Worm (Caenorhabditis elegans): ENCODE measurements around the gene sre-11.

Gene sre-11

ce11 chrV:7653567-7653966 lies 30.2 kb downstream of the sre-11 start, which contains the start of gene srh-200:
Gene srh-200, minus strand, starts transcription at chrV:7653667.
- TF ChIP-seq nhr-90 (tag; optimal IDR thresholded peaks at IDR 0.05): no peak
- TF ChIP-seq ztf-6 (GFP tag; IDR thresholded peaks at IDR 0.05): no peak
- no peak for TF ChIP-seq snpc-1.3 (tag; optimal IDR thresholded peaks at IDR 0.05; ENCODE audit: insufficient read depth)

DNA sequence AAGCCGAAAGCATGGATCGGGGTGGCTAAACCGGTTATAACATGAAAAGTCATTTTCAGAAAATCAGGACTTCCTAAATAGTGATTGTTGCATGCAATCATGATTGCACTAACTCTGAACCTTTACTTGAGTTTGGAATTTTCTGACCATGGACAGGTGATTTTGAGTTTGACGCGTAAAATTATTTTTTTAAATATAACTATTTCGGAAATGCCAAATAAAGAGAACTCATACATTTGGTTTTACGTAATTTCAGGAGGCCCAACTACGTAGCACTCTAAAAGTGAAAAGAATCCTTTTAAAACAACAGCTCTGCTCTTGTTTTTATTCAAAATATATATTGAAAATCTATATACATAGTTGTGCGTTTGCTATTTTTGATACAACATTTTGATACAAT lies 32.0 kb downstream of the sre-11 start, which contains the start of gene srh-234:
srh-234 (minus strand) TSS at position 101 of the 400 bp plus-strand sequence.
- TF ChIP-seq F57C9.4 (tag; optimal IDR thresholded peaks at IDR 0.05): no peak
- TF ChIP-seq madf-3 (GFP tag; IDR thresholded peaks at IDR 0.05): no peak
- TF ChIP-seq madf-6 (GFP tag; IDR thresholded peaks at IDR 0.05): no peak
- no peak for TF ChIP-seq lin-35 (GFP tag; optimal IDR thresholded peaks at IDR 0.05)
- TF ChIP-seq somi-1 (GFP tag; optimal IDR thresholded peaks at IDR 0.05): no peak
- TF ChIP-seq F39B2.1 (GFP tag; IDR thresholded peaks at IDR 0.05): no peak
- no peak for TF ChIP-seq B0035.1 (tag; optimal IDR thresholded peaks at IDR 0.05)
- TF ChIP-seq let-607 (tag; optimal IDR thresholded peaks at IDR 0.05): no peak
- TF ChIP-seq nfya-1 (tag; optimal IDR thresholded peaks at IDR 0.05; ENCODE audit: borderline replicate concordance, insufficient read depth): no peak
- TF ChIP-seq chd-7 (tag; optimal IDR thresholded peaks at IDR 0.05): no peak
- no peak for TF ChIP-seq ceh-79 (tag; optimal IDR thresholded peaks at IDR 0.05)
- TF ChIP-seq F49E8.2 (tag; optimal IDR thresholded peaks at IDR 0.05; ENCODE audit: insufficient read depth): no peak
- no peak for TF ChIP-seq lin-26 (GFP tag; IDR thresholded peaks at IDR 0.05)
- TF ChIP-seq unc-130 (GFP tag; optimal IDR thresholded peaks at IDR 0.05): no peak
- TF ChIP-seq atf-7 (tag; optimal IDR thresholded peaks at IDR 0.05): no peak
- no peak for TF ChIP-seq tbx-9 (tag; optimal IDR thresholded peaks at IDR 0.05; ENCODE audit: borderline replicate concordance)

- no peak for TF ChIP-seq nfya-1 (tag; optimal IDR thresholded peaks at IDR 0.05; ENCODE audit: borderline replicate concordance, insufficient read depth)
- no peak for TF ChIP-seq F49E8.2 (tag; optimal IDR thresholded peaks at IDR 0.05; ENCODE audit: insufficient read depth)
- no peak for TF ChIP-seq cebp-1 (GFP tag; IDR thresholded peaks at IDR 0.05)
- TF ChIP-seq cebp-1 (tag; optimal IDR thresholded peaks at IDR 0.05): no peak
- TF ChIP-seq ztf-22 (GFP tag; optimal IDR thresholded peaks at IDR 0.05): no peak
- no peak for TF ChIP-seq snpc-3.4 (tag; optimal IDR thresholded peaks at IDR 0.05)
- TF ChIP-seq die-1 (tag; optimal IDR thresholded peaks at IDR 0.05): no peak
These were observed 33.8 kb downstream of the sre-11 start for ce11 chrV:7649963-7650362.

- no peak for TF ChIP-seq mel-28 (tag; optimal IDR thresholded peaks at IDR 0.05; ENCODE audit: borderline replicate concordance)
- no peak for TF ChIP-seq rpc-1 (optimal IDR thresholded peaks at IDR 0.05)
- peak; percentile 8 for TF ChIP-seq rpc-1 (tag; optimal IDR thresholded peaks at IDR 0.05)
These were observed 36.6 kb downstream of the sre-11 start for ce11 chrV:7647147-7647546.

DNA sequence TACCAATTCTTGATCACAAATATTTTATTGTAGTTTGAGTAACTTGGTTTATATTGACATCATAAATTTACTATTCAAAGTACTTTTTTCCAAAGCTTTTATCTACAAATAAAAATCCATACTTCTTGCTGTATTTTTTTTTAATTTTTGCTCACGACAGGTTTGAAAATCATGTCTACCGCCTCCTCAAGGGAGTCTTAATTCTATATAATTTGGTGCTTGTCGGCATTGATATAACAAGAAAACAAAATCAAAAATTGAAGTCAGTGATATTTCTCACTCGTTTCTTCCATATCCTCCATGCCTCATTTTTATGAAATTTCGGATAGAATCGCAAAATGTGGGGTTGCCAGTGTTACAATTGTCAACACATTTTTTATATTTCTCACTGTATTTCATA lies 38.3 kb downstream of the sre-11 start, which contains the start of gene str-47:
str-47 (plus strand) TSS at position 301 of the 400 bp plus-strand sequence.
- no peak for TF ChIP-seq akir-1 (GFP tag; optimal IDR thresholded peaks at IDR 0.05)
- no peak for TF ChIP-seq ekl-4 (GFP tag; IDR thresholded peaks at IDR 0.05)
- no peak for TF ChIP-seq Y79H2A.3 (GFP tag; conservative IDR thresholded peaks at IDR 0.05)
- TF ChIP-seq snpc-1.3 (tag; optimal IDR thresholded peaks at IDR 0.05; ENCODE audit: insufficient read depth): no peak
- TF ChIP-seq ztf-6 (GFP tag; IDR thresholded peaks at IDR 0.05): no peak
- no peak for TF ChIP-seq Y56A3A.18 (GFP tag; IDR thresholded peaks at IDR 0.05)
- no peak for TF ChIP-seq snpc-4 (GFP tag; optimal IDR thresholded peaks at IDR 0.05)
- no peak for TF ChIP-seq snpc-4 (tag; optimal IDR thresholded peaks at IDR 0.05)
- TF ChIP-seq F22D6.2 (tag; optimal IDR thresholded peaks at IDR 0.05): no peak
- no peak for TF ChIP-seq T07F8.4 (tag; optimal IDR thresholded peaks at IDR 0.05)
- TF ChIP-seq nfya-1 (tag; optimal IDR thresholded peaks at IDR 0.05; ENCODE audit: borderline replicate concordance, insufficient read depth): no peak
- no peak for TF ChIP-seq F39B2.1 (GFP tag; IDR thresholded peaks at IDR 0.05)
- no peak for TF ChIP-seq attf-6 (GFP tag; IDR thresholded peaks at IDR 0.05)
- TF ChIP-seq hmg-20 (GFP tag; IDR thresholded peaks at IDR 0.05): no peak
